Worm (Caenorhabditis elegans): ENCODE measurements around the gene Y38F1A.2.

- no peak for TF ChIP-seq R02D3.7 (tag; optimal IDR thresholded peaks at IDR 0.05)
- TF ChIP-seq lsy-2 (tag; optimal IDR thresholded peaks at IDR 0.05), result no peak
- TF ChIP-seq F49E8.2 (tag; optimal IDR thresholded peaks at IDR 0.05; ENCODE audit: borderline replicate concordance), result no peak
- TF ChIP-seq fkh-10 (GFP tag; optimal IDR thresholded peaks at IDR 0.05), result no peak
- TF ChIP-seq zfp-2 (tag; optimal IDR thresholded peaks at IDR 0.05), result no peak
- TF ChIP-seq ctbp-1 (GFP tag; IDR thresholded peaks at IDR 0.05), result no peak
- no peak for TF ChIP-seq fos-1 (tag; optimal IDR thresholded peaks at IDR 0.05)
- TF ChIP-seq lir-3 (tag; optimal IDR thresholded peaks at IDR 0.05), result no peak
- no peak for TF ChIP-seq jun-1 (tag; optimal IDR thresholded peaks at IDR 0.05)
Observed at ce11 chrII:12961743-12962142, 7.0 kb downstream of the Y38F1A.2 start.
